In the genomic region with DNA sequence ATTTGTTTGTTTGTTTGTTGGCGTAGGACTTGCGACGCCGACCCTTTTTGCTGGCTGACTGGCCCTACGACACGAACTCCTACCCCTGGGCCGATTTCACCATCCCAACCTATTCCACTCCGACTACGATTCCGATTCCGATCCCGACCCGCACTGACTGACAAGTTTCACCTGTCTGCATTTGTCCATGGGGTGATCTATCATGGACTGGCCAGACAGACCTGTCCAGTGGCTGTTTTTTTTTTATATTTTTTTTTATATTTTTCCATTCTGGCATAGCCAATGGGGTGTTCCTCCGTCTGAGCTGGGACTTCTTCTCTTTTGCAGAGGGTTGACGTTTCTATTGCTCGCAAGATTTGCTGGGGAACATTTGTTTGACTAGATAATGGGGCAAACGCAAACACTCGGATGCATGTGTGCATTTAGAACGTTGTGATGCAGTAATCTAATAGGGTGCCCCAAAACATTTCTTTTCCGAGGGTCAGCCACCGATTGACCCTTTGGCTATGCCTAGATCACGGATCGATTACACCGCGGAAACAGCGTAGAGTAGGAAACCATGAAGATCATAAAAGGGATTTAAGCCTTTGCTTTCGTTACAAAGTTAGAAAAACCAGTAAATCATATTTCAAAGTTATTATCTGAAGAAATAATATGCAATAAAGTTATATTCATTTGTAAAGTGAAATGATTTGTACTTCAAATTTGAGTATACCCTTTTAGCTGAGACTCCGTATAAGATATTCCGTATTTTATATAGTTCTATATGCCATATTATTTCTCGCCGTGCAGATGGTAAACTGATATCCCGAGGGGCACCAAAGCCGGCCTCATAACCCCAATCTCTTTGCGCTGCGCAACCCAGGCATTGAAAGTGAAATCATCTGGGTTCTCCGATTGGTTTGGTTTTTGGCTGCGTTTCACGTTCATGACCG, we compare ENCODE assay signal across 4 fruit fly cellular contexts.
A peak's percentile ranks its signal among the peaks of the same experiment; 100 is the strongest.
TF ChIP-seq lines count a peak whose summit lies in the region.

No protein-coding gene starts in this region.

- no peak for TF ChIP-seq CTCF in whole organism, embryonic (GFP tag; optimal IDR thresholded peaks at IDR 0.05; lab: Kevin White, UChicago)

TF ChIP-seq in whole organism, embryonic, 481 proteins besides CTCF, POLR2A, EP300 and RAD21 (continues in another document):
- TF ChIP-seq grn (GFP tag; optimal IDR thresholded peaks at IDR 0.05; lab: Kevin White, UChicago) (peak; percentile 94), CG4707 (GFP tag; optimal IDR thresholded peaks at IDR 0.05; lab: Kevin White, UChicago) (no peak), da (GFP tag; optimal IDR thresholded peaks at IDR 0.05; lab: Kevin White, UChicago) (no peak), CG18619 (GFP tag; optimal IDR thresholded peaks at IDR 0.05; lab: Kevin White, UChicago) (no peak), CG12104 (GFP tag; optimal IDR thresholded peaks at IDR 0.05; lab: Kevin White, UChicago) (no peak), Dip3 (GFP tag; optimal IDR thresholded peaks at IDR 0.05; lab: Kevin White, UChicago) (no peak), sug (tag; optimal IDR thresholded peaks at IDR 0.05; lab: Kevin White, UChicago) (no peak), CG18764 (GFP tag; optimal IDR thresholded peaks at IDR 0.05; lab: Kevin White, UChicago) (peak; percentile 29), CG4282 (GFP tag; optimal IDR thresholded peaks at IDR 0.05; lab: Kevin White, UChicago) (no peak), CG13296 (GFP tag; optimal IDR thresholded peaks at IDR 0.05; lab: Kevin White, UChicago) (no peak), CrebB (tag; optimal IDR thresholded peaks at IDR 0.05; lab: Kevin White, UChicago) (no peak), CG30431 (GFP tag; optimal IDR thresholded peaks at IDR 0.05; lab: Kevin White, UChicago) (peak; percentile 38), zfh1 (GFP tag; IDR thresholded peaks at IDR 0.05; lab: Robert Waterston, UW) (peak; percentile 54), Eip74EF (GFP tag; optimal IDR thresholded peaks at IDR 0.05; lab: Kevin White, UChicago) (peak in 1 of 2 experiments; percentile 40), CG12071 (GFP tag; optimal IDR thresholded peaks at IDR 0.05; lab: Kevin White, UChicago) (no peak), fru (optimal IDR thresholded peaks at IDR 0.05; lab: Kevin White, UChicago) (no peak), pan (optimal IDR thresholded peaks at IDR 0.05; lab: Kevin White, UChicago) (no peak), pan (GFP tag; optimal IDR thresholded peaks at IDR 0.05 in 1 of 2, IDR thresholded peaks at IDR 0.05 in 1 of 2) (no peak), CG18262 (tag; optimal IDR thresholded peaks at IDR 0.05; lab: Kevin White, UChicago) (peak; percentile 89), CG18476 (GFP tag; optimal IDR thresholded peaks at IDR 0.05; lab: Kevin White, UChicago) (no peak)

TF ChIP-seq in whole organism, prepupa, 60 proteins besides CTCF, POLR2A, EP300 and RAD21 (continues in another document):
- peak; percentile 9 for TF ChIP-seq Hr39 (GFP tag; optimal IDR thresholded peaks at IDR 0.05; lab: Kevin White, UChicago)
- no peak for TF ChIP-seq CG4318 (GFP tag; optimal IDR thresholded peaks at IDR 0.05; lab: Kevin White, UChicago)
- peak; percentile 23 for TF ChIP-seq CG32006 (GFP tag; optimal IDR thresholded peaks at IDR 0.05; lab: Kevin White, UChicago)
- TF ChIP-seq svp (GFP tag; lab: Kevin White, UChicago), result peak; percentile 49
- TF ChIP-seq Hr38 (GFP tag; optimal IDR thresholded peaks at IDR 0.05; lab: Kevin White, UChicago), result no peak
- no peak for TF ChIP-seq Ets96B (tag; optimal IDR thresholded peaks at IDR 0.05; lab: Kevin White, UChicago)
- peak; percentile 3 for TF ChIP-seq CG31627 (GFP tag; optimal IDR thresholded peaks at IDR 0.05; lab: Kevin White, UChicago)
- no peak for TF ChIP-seq topi (GFP tag; optimal IDR thresholded peaks at IDR 0.05; lab: Kevin White, UChicago)
- no peak for TF ChIP-seq Eip93F (GFP tag; optimal IDR thresholded peaks at IDR 0.05; lab: Kevin White, UChicago)
- no peak for TF ChIP-seq achi (GFP tag; optimal IDR thresholded peaks at IDR 0.05; lab: Kevin White, UChicago)
- no peak for TF ChIP-seq CG6792 (GFP tag; optimal IDR thresholded peaks at IDR 0.05; lab: Kevin White, UChicago)
- no peak for TF ChIP-seq CG8632 (GFP tag; optimal IDR thresholded peaks at IDR 0.05; lab: Kevin White, UChicago)
- TF ChIP-seq CG11762 (GFP tag; optimal IDR thresholded peaks at IDR 0.05; lab: Kevin White, UChicago; ENCODE audit: insufficient read depth), result no peak
- no peak for TF ChIP-seq Eip75B (GFP tag; optimal IDR thresholded peaks at IDR 0.05; lab: Kevin White, UChicago)
- no peak for TF ChIP-seq CG10631 (GFP tag; optimal IDR thresholded peaks at IDR 0.05; lab: Kevin White, UChicago)
- 0 out of 3 replicates have a peak, but pooled peaks have one; percentile 15 for TF ChIP-seq CG8119 (GFP tag; IDR thresholded peaks at IDR 0.05; lab: Robert Waterston, UW)
- TF ChIP-seq dsx (GFP tag; optimal IDR thresholded peaks at IDR 0.05; lab: Kevin White, UChicago; ENCODE audit: poor library complexity, severe bottlenecking), result no peak
- TF ChIP-seq Lpt (GFP tag; optimal IDR thresholded peaks at IDR 0.05; lab: Kevin White, UChicago), result no peak
- TF ChIP-seq ss (GFP tag; optimal IDR thresholded peaks at IDR 0.05; lab: Kevin White, UChicago), result no peak
- TF ChIP-seq CG6163 (GFP tag; IDR thresholded peaks at IDR 0.05; lab: Robert Waterston, UW), result no peak
- no peak for TF ChIP-seq spab (GFP tag; optimal IDR thresholded peaks at IDR 0.05; lab: Kevin White, UChicago)

TF ChIP-seq in whole organism, pupa, 21 proteins besides CTCF, POLR2A, EP300 and RAD21:
- TF ChIP-seq CG15710 (tag; optimal IDR thresholded peaks at IDR 0.05; lab: Kevin White, UChicago) (no peak), CG32121 (GFP tag; IDR thresholded peaks at IDR 0.05; lab: Robert Waterston, UW) (no peak), CG8159 (tag; optimal IDR thresholded peaks at IDR 0.05; lab: Kevin White, UChicago) (no peak), CG13204 (GFP tag; optimal IDR thresholded peaks at IDR 0.05; lab: Kevin White, UChicago) (no peak), CG4496 (GFP tag; IDR thresholded peaks at IDR 0.05; lab: Robert Waterston, UW) (no peak), gl (tag; optimal IDR thresholded peaks at IDR 0.05; lab: Kevin White, UChicago) (no peak), CG9948 (tag; optimal IDR thresholded peaks at IDR 0.05; lab: Kevin White, UChicago) (peak; percentile 1), CG17806 (tag; optimal IDR thresholded peaks at IDR 0.05; lab: Kevin White, UChicago) (no peak), CG8301 (tag; optimal IDR thresholded peaks at IDR 0.05; lab: Kevin White, UChicago) (no peak), Pif1B (GFP tag; optimal IDR thresholded peaks at IDR 0.05; lab: Kevin White, UChicago) (no peak), D1 (tag; optimal IDR thresholded peaks at IDR 0.05; lab: Kevin White, UChicago) (no peak), Pif1A (GFP tag; optimal IDR thresholded peaks at IDR 0.05; lab: Kevin White, UChicago) (no peak), CG34367 (tag; optimal IDR thresholded peaks at IDR 0.05; lab: Kevin White, UChicago) (no peak), Ets98B (GFP tag; IDR thresholded peaks at IDR 0.05; lab: Robert Waterston, UW) (no peak), fd96Ca (GFP tag; IDR thresholded peaks at IDR 0.05; lab: Robert Waterston, UW) (no peak), CG14655 (GFP tag; optimal IDR thresholded peaks at IDR 0.05; lab: Kevin White, UChicago) (peak; percentile 18)
TF ChIP-seq in whole organism, pupa: peak in this region for 2.

TF ChIP-seq in whole organism, wandering third instar larva, 38 proteins besides CTCF, POLR2A, EP300 and RAD21:
- TF ChIP-seq Mio (GFP tag; optimal IDR thresholded peaks at IDR 0.05; lab: Kevin White, UChicago) (no peak), CG32264 (GFP tag; optimal IDR thresholded peaks at IDR 0.05; lab: Kevin White, UChicago) (no peak), foxo (GFP tag; optimal IDR thresholded peaks at IDR 0.05; lab: Kevin White, UChicago) (peak in 1 of 2 experiments; percentile 8), sv (GFP tag; optimal IDR thresholded peaks at IDR 0.05; lab: Kevin White, UChicago) (peak; percentile 21), Vsx2 (GFP tag; optimal IDR thresholded peaks at IDR 0.05; lab: Kevin White, UChicago; ENCODE audit: partially characterized antibody) (no peak), usp (GFP tag; optimal IDR thresholded peaks at IDR 0.05; lab: Kevin White, UChicago) (no peak), rgr (GFP tag; optimal IDR thresholded peaks at IDR 0.05; lab: Kevin White, UChicago) (peak; percentile 3), N (GFP tag; optimal IDR thresholded peaks at IDR 0.05; lab: Kevin White, UChicago) (no peak), lola (GFP tag; optimal IDR thresholded peaks at IDR 0.05; lab: Kevin White, UChicago) (no peak), CrebA (GFP tag; optimal IDR thresholded peaks at IDR 0.05; lab: Kevin White, UChicago; ENCODE audit: borderline replicate concordance) (no peak), HLH106 (tag; optimal IDR thresholded peaks at IDR 0.05; lab: Kevin White, UChicago) (no peak)
